Worm (Caenorhabditis elegans) whole organism, L4 larva: ENCODE results near the gene srx-78.
A peak's percentile ranks its signal among the peaks of the same experiment; 100 is the strongest.

Source experiments
- ama-1 ChIP-seq: fragments of 150-350 bp; optimal IDR thresholded peaks from 2 replicates; lab custom pipeline; 2014; ENCODE audit warnings: inconsistent platforms, mixed read lengths
- dmd-9 ChIP-seq: fragments of 200-800 bp; sonication (Bioruptor generic); IDR thresholded peaks from 2 replicates; pipeline ENCODE4 v1.3.6; 2022; ENCODE audit warnings: missing genetic modification reagents, missing genetic modification characterization, missing compliant biosample characterization
- fos-1 ChIP-seq: fragments of 150-350 bp; optimal IDR thresholded peaks from 2 replicates; lab custom pipeline; 2014; ENCODE audit warnings: missing biosample characterization, missing genetic modification characterization
- hif-1 ChIP-seq, 2 experiments: sonication (generic microtip); optimal IDR thresholded peaks; 2 replicates each; lab custom pipeline; 2016 to 2017; ENCODE audit warnings: missing compliant biosample characterization in 2 of 2, missing genetic modification characterization in 2 of 2, missing genetic modification reagents in 2 of 2, missing genotype in 2 of 2, mild to moderate bottlenecking in 1 of 2
- mep-1 ChIP-seq: fragments of 150-350 bp; sonication (generic microtip); optimal IDR thresholded peaks from 3 replicates; lab custom pipeline; 2014; ENCODE audit warnings: missing biosample characterization, missing genetic modification characterization
- mes-2 ChIP-seq: sonication (generic microtip); optimal IDR thresholded peaks from 2 replicates; lab custom pipeline; 2016; ENCODE audit warnings: missing genotype, mild to moderate bottlenecking, missing genetic modification characterization, missing compliant biosample characterization; ENCODE audit not compliant: poor library complexity, severe bottlenecking
- nhr-10 ChIP-seq: fragments of 150-350 bp; optimal IDR thresholded peaks from 2 replicates; lab custom pipeline; 2014; ENCODE audit warnings: missing biosample characterization, missing genetic modification characterization
- nhr-25 ChIP-seq: sonication (generic microtip); optimal IDR thresholded peaks from 2 replicates; lab custom pipeline; 2017; ENCODE audit warnings: missing genetic modification characterization, mild to moderate bottlenecking, missing compliant biosample characterization, antibody characterized with exemption, moderate library complexity, borderline replicate concordance; ENCODE audit not compliant: insufficient read depth
- nhr-76 ChIP-seq: fragments of 150-350 bp; optimal IDR thresholded peaks from 2 replicates; lab custom pipeline; 2014; ENCODE audit warnings: missing biosample characterization, missing genetic modification characterization
- nhr-77 ChIP-seq: fragments of 150-350 bp; optimal IDR thresholded peaks from 2 replicates; lab custom pipeline; 2014; ENCODE audit warnings: missing biosample characterization, missing genetic modification characterization
- pha-4 ChIP-seq, 2 experiments: fragments of 150-350 bp in 1 of 2; fragments of 200-800 bp in 1 of 2; sonication (Bioruptor generic) in 1 of 2; IDR thresholded peaks in 1 of 2; optimal IDR thresholded peaks in 1 of 2; 2 replicates each; pipeline versions ENCODE4 v1.3.6 to Lab custom; 2014 to 2022; ENCODE audit warnings: missing genetic modification characterization in 2 of 2, missing genetic modification reagents in 2 of 2, missing biosample characterization in 1 of 2, missing compliant biosample characterization in 1 of 2
- unc-130 ChIP-seq: sonication (generic microtip); optimal IDR thresholded peaks from 2 replicates; lab custom pipeline; 2016; ENCODE audit warnings: missing genetic modification reagents, missing genetic modification characterization, missing compliant biosample characterization
- ztf-11 ChIP-seq: fragments of 150-350 bp; optimal IDR thresholded peaks from 2 replicates; lab custom pipeline; 2014; ENCODE audit warnings: missing biosample characterization, missing genetic modification characterization

- TF ChIP-seq pha-4 (GFP tag; IDR thresholded peaks at IDR 0.05; lab: Robert Waterston, UW) (no peak), pha-4 (tag; optimal IDR thresholded peaks at IDR 0.05; lab: Kevin White, UChicago) (no peak), dmd-9 (GFP tag; lab: Robert Waterston, UW) (no peak), nhr-10 (no peak), mes-2 (tag; lab: Kevin White, UChicago) (peak; percentile 92), mep-1 (no peak), unc-130 (no peak), nhr-77 (tag; lab: Kevin White, UChicago) (no peak), nhr-76 (tag; lab: Kevin White, UChicago) (no peak), ama-1 (no peak), nhr-25 (tag; lab: Kevin White, UChicago) (no peak), hif-1 (tag; optimal IDR thresholded peaks at IDR 0.05; lab: Kevin White, UChicago) (no peak), fos-1 (tag; lab: Kevin White, UChicago) (no peak), ztf-11 (tag; lab: Kevin White, UChicago) (no peak)
These were observed 48.9 kb downstream of the srx-78 start, which contains the start of gene K08F9.4 for ce11 chrV:15143798-15144197.
